Fruit fly (Drosophila melanogaster) S2 (cell line): ENCODE data around the gene Sap30.

Source experiments
- CG8478 ChIP-seq: fragments of >200 bp; optimal IDR thresholded peaks from 2 replicates; lab custom pipeline; 2018
- CTCF ChIP-seq, 2 experiments: fragments of >200 bp; optimal IDR thresholded peaks; 2 replicates each; lab custom pipeline; 2018

- TF ChIP-seq CG8478 (lab: Kevin White, UChicago) (no peak), CTCF (optimal IDR thresholded peaks at IDR 0.05; lab: Kevin White, UChicago) (no peak)
Measured at dm6 chrX:16830081-16830480, 43.0 kb downstream of the Sap30 start.
